Fruit fly (Drosophila melanogaster) whole organism, adult: ENCODE measurements around the gene CG32440.

Experiments used
- CG1620 ChIP-seq: fragments of 200-800 bp; sonication (Bioruptor generic); optimal IDR thresholded peaks from 2 replicates; lab custom pipeline; 2016; ENCODE audit warnings: missing biosample characterization, missing genetic modification characterization
- CG5204 ChIP-seq: fragments of 200-800 bp; sonication (Bioruptor generic); optimal IDR thresholded peaks from 2 replicates; lab custom pipeline; 2016; ENCODE audit warnings: missing biosample characterization, missing genetic modification characterization
- CG7045 ChIP-seq: fragments of 200-800 bp; sonication (Bioruptor generic); optimal IDR thresholded peaks from 2 replicates; lab custom pipeline; 2017; ENCODE audit warnings: missing biosample characterization, mild to moderate bottlenecking, missing genetic modification characterization
- CG7101 ChIP-seq: fragments of 200-800 bp; sonication (Bioruptor generic); optimal IDR thresholded peaks from 2 replicates; lab custom pipeline; 2018; ENCODE audit warnings: missing biosample characterization, mild to moderate bottlenecking, missing genetic modification characterization, moderate library complexity
- Clk ChIP-seq: fragments of 200-800 bp; sonication (Bioruptor generic); optimal IDR thresholded peaks from 2 replicates; lab custom pipeline; 2017; ENCODE audit warnings: missing biosample characterization, missing genetic modification characterization
- Crg-1 ChIP-seq: fragments of 200-800 bp; sonication (Bioruptor generic); optimal IDR thresholded peaks from 2 replicates; lab custom pipeline; 2016; ENCODE audit warnings: missing biosample characterization, missing genetic modification characterization
- cic ChIP-seq: fragments of 200-800 bp; sonication (Bioruptor generic); optimal IDR thresholded peaks from 2 replicates; lab custom pipeline; 2017; ENCODE audit warnings: missing biosample characterization, mild to moderate bottlenecking, missing genetic modification characterization, moderate library complexity
- ovo ChIP-seq: fragments of 200-800 bp; sonication (Bioruptor generic); optimal IDR thresholded peaks from 2 replicates; lab custom pipeline; 2016; ENCODE audit warnings: missing biosample characterization, missing genetic modification characterization

dm6 chr3L:21380126-21380525, 20.1 kb downstream of the CG32440 start:
- TF ChIP-seq CG1620: no peak
- TF ChIP-seq CG7101 (tag; lab: Kevin White, UChicago): no peak
- TF ChIP-seq ovo (GFP tag; lab: Kevin White, UChicago): no peak
- TF ChIP-seq CG7045 (GFP tag; lab: Kevin White, UChicago): no peak
- no peak for TF ChIP-seq CG5204 (GFP tag; lab: Kevin White, UChicago)
- no peak for TF ChIP-seq Crg-1 (GFP tag; lab: Kevin White, UChicago)
- TF ChIP-seq Clk: no peak
- no peak for TF ChIP-seq cic (GFP tag; lab: Kevin White, UChicago)
